Fruit fly (Drosophila melanogaster): Measurements from ENCODE around the gene CG6138.
A peak's percentile ranks its signal among the peaks of the same experiment; 100 is the strongest.

CG6138 gene

dm6 chr2L:10543992-10544391 lies 23.1 kb upstream of the CG6138 start (continued):
- no peak for TF ChIP-seq CG4282 (GFP tag; optimal IDR thresholded peaks at IDR 0.05)
- TF ChIP-seq CG14014 (GFP tag; IDR thresholded peaks at IDR 0.05), result no peak
- no peak for TF ChIP-seq corto (GFP tag; optimal IDR thresholded peaks at IDR 0.05)
- no peak for TF ChIP-seq bsh (GFP tag; optimal IDR thresholded peaks at IDR 0.05)
- TF ChIP-seq CG7839 (tag; optimal IDR thresholded peaks at IDR 0.05), result peak; percentile 16
- TF ChIP-seq CG16779 (GFP tag; IDR thresholded peaks at IDR 0.05), result no peak
- peak; percentile 27 for TF ChIP-seq CG13424 (tag; optimal IDR thresholded peaks at IDR 0.05)
- no peak for TF ChIP-seq Hey (tag; optimal IDR thresholded peaks at IDR 0.05)
- TF ChIP-seq crol (GFP tag; IDR thresholded peaks at IDR 0.05), result no peak
- TF ChIP-seq cg (GFP tag; optimal IDR thresholded peaks at IDR 0.05), result no peak
- TF ChIP-seq phol (tag; optimal IDR thresholded peaks at IDR 0.05), result peak; percentile 13
- TF ChIP-seq cato (GFP tag; optimal IDR thresholded peaks at IDR 0.05; ENCODE audit: borderline replicate concordance), result no peak
- 0 out of 3 replicates have a peak, but pooled peaks have one; percentile 29 for TF ChIP-seq CG7357 (GFP tag; IDR thresholded peaks at IDR 0.05)
- peak; percentile 5 for TF ChIP-seq grau (tag; optimal IDR thresholded peaks at IDR 0.05)
- no peak for TF ChIP-seq CG7271 (tag; optimal IDR thresholded peaks at IDR 0.05)
- peak; percentile 88 for TF ChIP-seq CG11696 (GFP tag; IDR thresholded peaks at IDR 0.05)
- peak; percentile 10 for TF ChIP-seq dmrt99B (tag; optimal IDR thresholded peaks at IDR 0.05)
- peak; percentile 24 for TF ChIP-seq CG2678 (tag; optimal IDR thresholded peaks at IDR 0.05)
- TF ChIP-seq Rx (GFP tag; IDR thresholded peaks at IDR 0.05), result 0 out of 2 replicates have a peak, but pooled peaks have one; percentile 22
- peak; percentile 11 for TF ChIP-seq Oli (tag; optimal IDR thresholded peaks at IDR 0.05)
- no peak for TF ChIP-seq Hand (GFP tag; optimal IDR thresholded peaks at IDR 0.05)
- TF ChIP-seq unpg (GFP tag; optimal IDR thresholded peaks at IDR 0.05), result peak; percentile 25
- no peak for TF ChIP-seq CG34224 (GFP tag; IDR thresholded peaks at IDR 0.05; ENCODE audit: partially characterized antibody)
- TF ChIP-seq CG10543 (GFP tag; optimal IDR thresholded peaks at IDR 0.05), result no peak
- peak; percentile 37 for TF ChIP-seq gem (tag; optimal IDR thresholded peaks at IDR 0.05)
- TF ChIP-seq CG6654 (GFP tag; optimal IDR thresholded peaks at IDR 0.05), result peak; percentile 81
- peak; percentile 47; the same call in 1 of the 3 replicates for TF ChIP-seq ken (GFP tag; IDR thresholded peaks at IDR 0.05)
- TF ChIP-seq Dek (tag; optimal IDR thresholded peaks at IDR 0.05), result no peak
- TF ChIP-seq C15 (GFP tag; IDR thresholded peaks at IDR 0.05), result no peak
- TF ChIP-seq Ets97D (GFP tag; optimal IDR thresholded peaks at IDR 0.05), result no peak
- no peak for TF ChIP-seq hkb (optimal IDR thresholded peaks at IDR 0.05)
- TF ChIP-seq hkb (GFP tag; IDR thresholded peaks at IDR 0.05), result peak; percentile 26; the same call in 1 of the 2 replicates
- TF ChIP-seq ci (GFP tag; IDR thresholded peaks at IDR 0.05), result 0 out of 3 replicates have a peak, but pooled peaks have one; percentile 12
- TF ChIP-seq CHES-1-like (GFP tag; optimal IDR thresholded peaks at IDR 0.05), result no peak

DNA sequence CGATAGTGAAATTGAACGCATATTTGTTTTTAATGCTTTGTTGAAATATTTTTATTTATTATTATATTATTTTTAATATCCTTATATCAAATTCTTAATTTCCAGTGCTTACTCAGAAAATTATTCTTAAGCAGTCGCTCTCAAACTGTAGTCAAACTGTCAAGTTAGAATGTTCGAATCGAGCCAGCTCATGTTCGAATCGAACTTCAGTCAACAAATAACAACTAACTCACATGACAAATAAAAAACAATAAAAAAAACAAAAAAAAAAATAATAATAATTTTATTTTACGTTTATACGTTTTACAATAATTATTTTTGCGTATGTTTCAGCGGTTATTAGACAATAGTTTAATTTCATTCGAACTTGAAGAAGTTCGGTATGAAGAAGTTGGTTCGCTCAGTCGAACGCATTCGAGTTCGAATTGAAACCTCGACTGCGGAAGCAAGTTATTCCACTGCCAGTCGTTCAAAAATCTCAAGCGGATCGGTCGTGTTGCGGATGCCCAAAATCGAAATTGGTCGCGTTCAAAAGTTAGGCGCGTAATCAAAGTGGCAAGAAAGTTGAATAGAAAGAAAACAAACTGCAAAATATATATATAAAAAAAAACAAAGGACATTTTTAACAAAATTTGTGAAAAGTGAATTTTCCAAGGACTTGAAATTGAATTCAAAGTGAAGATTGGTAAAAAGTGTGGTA lies 22.5 kb upstream of the CG6138 start, which contains the start of gene Trim9:
TSS of gene Trim9 (plus strand) at position 463 of the 700 bp plus-strand sequence.
- TF ChIP-seq CG11695 (GFP tag; IDR thresholded peaks at IDR 0.05), result 0 out of 3 replicates have a peak, but pooled peaks have one; percentile 50
- TF ChIP-seq chm (GFP tag; IDR thresholded peaks at IDR 0.05), result peak; percentile 50; the same call in 1 of the 2 replicates
- no peak for TF ChIP-seq mirr (GFP tag; optimal IDR thresholded peaks at IDR 0.05)
- peak; percentile 10; the same call in 1 of the 3 replicates for TF ChIP-seq CG34422 (GFP tag; IDR thresholded peaks at IDR 0.05)
- TF ChIP-seq CG7928 (GFP tag; optimal IDR thresholded peaks at IDR 0.05), result no peak
- peak in 1 of 2 experiments; percentile 40 for TF ChIP-seq Pdp1 (GFP tag; optimal IDR thresholded peaks at IDR 0.05)
- peak; percentile 97 for TF ChIP-seq Jarid2 (GFP tag; optimal IDR thresholded peaks at IDR 0.05)
- TF ChIP-seq CG11504 (tag; optimal IDR thresholded peaks at IDR 0.05), result peak; percentile 48
- TF ChIP-seq CG13123 (GFP tag; optimal IDR thresholded peaks at IDR 0.05), result no peak
- TF ChIP-seq Eip74EF (GFP tag; optimal IDR thresholded peaks at IDR 0.05), result peak in 1 of 2 experiments; percentile 23
- peak; percentile 33; the same call in 1 of the 2 replicates for TF ChIP-seq Bgb (GFP tag; IDR thresholded peaks at IDR 0.05; ENCODE audit: partially characterized antibody)
- TF ChIP-seq ro (GFP tag; IDR thresholded peaks at IDR 0.05), result no peak
- peak; percentile 59; the same call in 1 of the 3 replicates for TF ChIP-seq ci (GFP tag; IDR thresholded peaks at IDR 0.05)
- peak; percentile 39; the same call in 1 of the 3 replicates for TF ChIP-seq ken (GFP tag; IDR thresholded peaks at IDR 0.05)
- no peak for TF ChIP-seq Oaz (GFP tag; IDR thresholded peaks at IDR 0.05)
- 0 out of 3 replicates have a peak, but pooled peaks have one; percentile 40 for TF ChIP-seq CG2199 (GFP tag; IDR thresholded peaks at IDR 0.05)
- TF ChIP-seq CG5180 (GFP tag; optimal IDR thresholded peaks at IDR 0.05), result peak; percentile 98

Data from whole organism, embryonic.